Worm (Caenorhabditis elegans) whole organism, young adult: ENCODE data around the gene tmem-17.

Source experiments
- B0019.2 ChIP-seq: fragments of 200-800 bp; sonication (Bioruptor generic); conservative IDR thresholded peaks from 2 replicates; pipeline ENCODE4 v1.3.6; 2022; ENCODE audit warnings: missing genetic modification reagents, missing genetic modification characterization, missing compliant biosample characterization
- F33H1.4 ChIP-seq: fragments of 200-800 bp; sonication (Bioruptor generic); IDR thresholded peaks from 2 replicates; pipeline ENCODE4 v1.3.6; 2022; ENCODE audit warnings: missing genetic modification reagents, missing genetic modification characterization, missing compliant biosample characterization
- F57A8.1 ChIP-seq: fragments of 200-800 bp; sonication (Bioruptor generic); optimal IDR thresholded peaks from 2 replicates; lab custom pipeline; 2018; ENCODE audit warnings: mild to moderate bottlenecking, missing genetic modification characterization, moderate library complexity, missing compliant biosample characterization
- ZK185.1 ChIP-seq: sonication (generic microtip); optimal IDR thresholded peaks from 2 replicates; lab custom pipeline; 2016; ENCODE audit warnings: mild to moderate bottlenecking, missing genetic modification characterization, missing compliant biosample characterization; ENCODE audit not compliant: poor library complexity, severe bottlenecking
- aptf-3 ChIP-seq: fragments of 200-800 bp; sonication (Bioruptor generic); IDR thresholded peaks from 2 replicates; pipeline ENCODE4 v1.3.6; 2022; ENCODE audit warnings: missing genetic modification characterization, missing compliant biosample characterization
- attf-5 ChIP-seq: fragments of 200-800 bp; sonication (Bioruptor generic); optimal IDR thresholded peaks from 2 replicates; lab custom pipeline; 2018; ENCODE audit warnings: mild to moderate bottlenecking, missing genetic modification characterization, missing compliant biosample characterization
- bed-1 ChIP-seq: fragments of 200-800 bp; sonication (Bioruptor generic); IDR thresholded peaks from 2 replicates; pipeline ENCODE4 v1.3.6; 2022; ENCODE audit warnings: missing genetic modification reagents, missing genetic modification characterization, missing compliant biosample characterization
- ceh-91 ChIP-seq: fragments of 200-800 bp; sonication (Bioruptor generic); IDR thresholded peaks from 2 replicates; pipeline ENCODE4 v1.3.6; 2022; ENCODE audit warnings: missing genetic modification reagents, missing genetic modification characterization, missing compliant biosample characterization
- dpl-1 ChIP-seq: fragments of 150-350 bp; optimal IDR thresholded peaks from 2 replicates; lab custom pipeline; 2014; ENCODE audit warnings: missing biosample characterization, missing genetic modification reagents, missing genetic modification characterization
- efl-1 ChIP-seq: fragments of 150-350 bp; optimal IDR thresholded peaks from 2 replicates; lab custom pipeline; 2014; ENCODE audit warnings: missing biosample characterization, missing genetic modification reagents, missing genetic modification characterization
- egrh-3 ChIP-seq: fragments of 200-800 bp; sonication (Bioruptor generic); IDR thresholded peaks from 2 replicates; pipeline ENCODE4 v1.3.6; 2022; ENCODE audit warnings: missing genetic modification reagents, missing genetic modification characterization, missing compliant biosample characterization
- him-1 ChIP-seq: sonication (generic microtip); optimal IDR thresholded peaks from 2 replicates; lab custom pipeline; 2016; ENCODE audit warnings: missing genotype, missing genetic modification reagents, missing genetic modification characterization, missing compliant biosample characterization
- lin-35 ChIP-seq, 3 experiments: fragments of 150-350 bp in 2 of 3; sonication (generic microtip) in 1 of 3; optimal IDR thresholded peaks; 2 replicates each; lab custom pipeline; 2014 to 2018; ENCODE audit warnings: missing biosample characterization in 3 of 3, missing genetic modification characterization in 3 of 3, missing genetic modification reagents in 3 of 3
- lin-54 ChIP-seq: fragments of 200-800 bp; sonication (Bioruptor generic); optimal IDR thresholded peaks from 2 replicates; lab custom pipeline; 2018; ENCODE audit warnings: mild to moderate bottlenecking, missing genetic modification characterization, missing compliant biosample characterization
- lir-1 ChIP-seq: fragments of 200-800 bp; sonication (Bioruptor generic); conservative IDR thresholded peaks from 2 replicates; pipeline ENCODE4 v1.3.6; 2022; ENCODE audit warnings: missing genetic modification reagents, missing genetic modification characterization, missing compliant biosample characterization
- lsl-1 ChIP-seq: fragments of 200-800 bp; sonication (Bioruptor generic); optimal IDR thresholded peaks from 2 replicates; lab custom pipeline; 2018; ENCODE audit warnings: mild to moderate bottlenecking, missing genetic modification characterization, moderate library complexity, missing compliant biosample characterization
- lsy-27 ChIP-seq: sonication (generic microtip); optimal IDR thresholded peaks from 2 replicates; lab custom pipeline; 2017; ENCODE audit warnings: missing genetic modification characterization, mild to moderate bottlenecking, missing compliant biosample characterization, antibody characterized with exemption, missing genotype, borderline replicate concordance; ENCODE audit not compliant: insufficient read depth
- madf-3 ChIP-seq: fragments of 200-800 bp; sonication (Bioruptor generic); IDR thresholded peaks from 2 replicates; pipeline ENCODE4 v1.3.6; 2022; ENCODE audit warnings: missing genetic modification reagents, missing genetic modification characterization, missing compliant biosample characterization
- madf-6 ChIP-seq: fragments of 200-800 bp; sonication (Bioruptor generic); IDR thresholded peaks from 2 replicates; pipeline ENCODE4 v1.3.6; 2022; ENCODE audit warnings: missing genetic modification reagents, missing genetic modification characterization, missing compliant biosample characterization
- mcd-1 ChIP-seq: fragments of 200-800 bp; sonication (Bioruptor generic); IDR thresholded peaks from 2 replicates; pipeline ENCODE4 v1.3.6; 2022; ENCODE audit warnings: missing genetic modification reagents, missing genetic modification characterization, missing compliant biosample characterization
- nfya-2 ChIP-seq: fragments of 200-800 bp; sonication (Bioruptor generic); IDR thresholded peaks from 2 replicates; pipeline ENCODE4 v1.3.6; 2022; ENCODE audit warnings: missing genetic modification reagents, missing genetic modification characterization, missing compliant biosample characterization
- pbrm-1 ChIP-seq: fragments of 200-800 bp; sonication (Bioruptor generic); IDR thresholded peaks from 2 replicates; pipeline ENCODE4 v1.3.6; 2022; ENCODE audit warnings: missing genetic modification reagents, missing genetic modification characterization, missing compliant biosample characterization
- pha-4 ChIP-seq: fragments of 150-350 bp; sonication (generic microtip); optimal IDR thresholded peaks from 2 replicates; lab custom pipeline; 2014; ENCODE audit warnings: missing biosample characterization, missing genetic modification reagents, missing genetic modification characterization
- rcor-1 ChIP-seq: fragments of 200-800 bp; sonication (Bioruptor generic); IDR thresholded peaks from 2 replicates; pipeline ENCODE4 v1.3.6; 2022; ENCODE audit warnings: missing genetic modification reagents, missing genetic modification characterization, missing compliant biosample characterization
- repo-1 ChIP-seq: sonication (generic microtip); optimal IDR thresholded peaks from 2 replicates; lab custom pipeline; 2017; ENCODE audit warnings: mild to moderate bottlenecking, missing genetic modification characterization, missing compliant biosample characterization
- sea-2 ChIP-seq: fragments of 200-800 bp; sonication (Bioruptor generic); IDR thresholded peaks from 2 replicates; pipeline ENCODE4 v1.3.6; 2022; ENCODE audit warnings: missing genetic modification characterization, missing compliant biosample characterization
- sptf-2 ChIP-seq: fragments of 200-800 bp; sonication (Bioruptor generic); optimal IDR thresholded peaks from 2 replicates; lab custom pipeline; 2018; ENCODE audit warnings: mild to moderate bottlenecking, missing genetic modification characterization, missing compliant biosample characterization
- zfh-2 ChIP-seq: fragments of 200-800 bp; sonication (Bioruptor generic); conservative IDR thresholded peaks from 2 replicates; pipeline ENCODE4 v1.3.6; 2022; ENCODE audit warnings: missing genetic modification reagents, missing genetic modification characterization, missing compliant biosample characterization
- ztf-28 ChIP-seq: fragments of 200-800 bp; sonication (Bioruptor generic); IDR thresholded peaks from 2 replicates; pipeline ENCODE4 v1.3.6; 2022; ENCODE audit warnings: missing genetic modification reagents, missing genetic modification characterization, missing compliant biosample characterization
- ztf-6 ChIP-seq: fragments of 200-800 bp; sonication (Bioruptor generic); IDR thresholded peaks from 2 replicates; pipeline ENCODE4 v1.3.6; 2022; ENCODE audit warnings: missing genetic modification reagents, missing genetic modification characterization, missing compliant biosample characterization

The tmem-17 gene

ce11 chrIII:7068520-7069113, 1.5 kb upstream of the tmem-17 start, which contains the start of the genes ubc-18 and R01H2.8:
Gene ubc-18 (minus strand): TSS chrIII:7068570.
Gene R01H2.8 (plus strand): TSS chrIII:7069063.
- TF ChIP-seq efl-1 (GFP tag; lab: Kevin White, UChicago) = peak; percentile 78
- TF ChIP-seq dpl-1 (GFP tag; lab: Kevin White, UChicago) = peak; percentile 71
- peak; percentile 56 for TF ChIP-seq madf-6 (GFP tag; lab: Robert Waterston, UW)
- TF ChIP-seq zfh-2 (GFP tag; lab: Robert Waterston, UW) = no peak
- TF ChIP-seq lsl-1 (GFP tag; lab: Kevin White, UChicago) = peak; percentile 18
- peak; percentile 30; the same call in 1 of the 2 replicates for TF ChIP-seq F33H1.4 (GFP tag; lab: Robert Waterston, UW)
- TF ChIP-seq sptf-2 (GFP tag; lab: Kevin White, UChicago) = no peak
- peak in 1 of 3 experiments; percentile 63 for TF ChIP-seq lin-35 (GFP tag; optimal IDR thresholded peaks at IDR 0.05; lab: Kevin White, UChicago)
- TF ChIP-seq rcor-1 (GFP tag; lab: Robert Waterston, UW) = peak; percentile 47; the same call in 1 of the 2 replicates
- TF ChIP-seq lin-54 (GFP tag; lab: Kevin White, UChicago) = peak; percentile 82
- peak; percentile 39; the same call in 1 of the 2 replicates for TF ChIP-seq mcd-1 (GFP tag; lab: Robert Waterston, UW)
- peak; percentile 11 for TF ChIP-seq attf-5 (GFP tag; lab: Kevin White, UChicago)
- no peak for TF ChIP-seq repo-1 (tag; lab: Kevin White, UChicago)
- peak; percentile 48; the same call in 1 of the 2 replicates for TF ChIP-seq ceh-91 (GFP tag; lab: Robert Waterston, UW)
- TF ChIP-seq, all 124 proteins: peak for 11

- TF ChIP-seq madf-3 (no peak), ZK185.1 (no peak), ztf-6 (GFP tag; lab: Robert Waterston, UW) (no peak), attf-5 (GFP tag; lab: Kevin White, UChicago) (no peak), him-1 (tag; lab: Kevin White, UChicago) (no peak), mcd-1 (GFP tag; lab: Robert Waterston, UW) (no peak), aptf-3 (GFP tag; lab: Robert Waterston, UW) (no peak), bed-1 (no peak), pha-4 (tag; lab: Kevin White, UChicago) (no peak)
Observed at ce11 chrIII:7072452-7072851, 2.4 kb downstream of the tmem-17 start, which contains the start of gene lin-37. Gene lin-37 (minus strand): TSS chrIII:7072552.

ce11 chrIII:7073801-7074386, 3.8 kb downstream of the tmem-17 start, which contains the start of gene ZK418.5:
Gene ZK418.5 (minus strand): TSS chrIII:7073851.
- no peak for TF ChIP-seq lsy-27 (tag; lab: Kevin White, UChicago)
- TF ChIP-seq mcd-1 (GFP tag; lab: Robert Waterston, UW) = peak; percentile 91
- TF ChIP-seq lin-54 (GFP tag; lab: Kevin White, UChicago) = peak; percentile 88
- TF ChIP-seq lir-1 (GFP tag; lab: Robert Waterston, UW) = no peak
- no peak for TF ChIP-seq F57A8.1 (GFP tag; lab: Kevin White, UChicago)
- peak; percentile 8 to 86 (median 49) for TF ChIP-seq lin-35 (GFP tag; optimal IDR thresholded peaks at IDR 0.05; lab: Kevin White, UChicago)
- TF ChIP-seq pbrm-1 (GFP tag; lab: Robert Waterston, UW) = no peak
- TF ChIP-seq ztf-28 (GFP tag; lab: Robert Waterston, UW) = no peak
- peak; percentile 15 for TF ChIP-seq attf-5 (GFP tag; lab: Kevin White, UChicago)
- TF ChIP-seq B0019.2 (GFP tag; lab: Robert Waterston, UW) = no peak
- TF ChIP-seq madf-3 = no peak
- no peak for TF ChIP-seq sea-2 (GFP tag; lab: Robert Waterston, UW)
- peak; percentile 70 for TF ChIP-seq dpl-1 (GFP tag; lab: Kevin White, UChicago)
- no peak for TF ChIP-seq egrh-3 (GFP tag; lab: Robert Waterston, UW)
- peak; percentile 77 for TF ChIP-seq efl-1 (GFP tag; lab: Kevin White, UChicago)
- TF ChIP-seq nfya-2 = no peak
